Fruit fly (Drosophila melanogaster) whole organism, embryonic: ENCODE measurements around the gene CG31064.

Source experiments
- CG10147 ChIP-seq: fragments of 200-800 bp; sonication (Bioruptor generic); optimal IDR thresholded peaks from 2 replicates; lab custom pipeline; 2019; ENCODE audit warnings: missing biosample characterization, mild to moderate bottlenecking, missing genetic modification characterization, moderate library complexity
- CG12236 ChIP-seq: fragments of 200-800 bp; sonication (Bioruptor generic); optimal IDR thresholded peaks from 2 replicates; lab custom pipeline; 2016; ENCODE audit warnings: missing biosample characterization, missing genetic modification characterization
- CG13624 ChIP-seq: fragments of 200-800 bp; sonication (Bioruptor generic); optimal IDR thresholded peaks from 2 replicates; lab custom pipeline; 2016; ENCODE audit warnings: missing biosample characterization, missing genetic modification characterization
- CG14710 ChIP-seq: fragments of 200-800 bp; sonication (Bioruptor generic); optimal IDR thresholded peaks from 3 replicates; lab custom pipeline; 2019; ENCODE audit warnings: missing biosample characterization, mild to moderate bottlenecking, missing genetic modification characterization, moderate library complexity
- CG15011 ChIP-seq: fragments of 200-800 bp; sonication (Bioruptor generic); optimal IDR thresholded peaks from 3 replicates; lab custom pipeline; 2018; ENCODE audit warnings: missing biosample characterization, mild to moderate bottlenecking, missing genetic modification characterization
- CG1647 ChIP-seq: fragments of 200-800 bp; sonication (Bioruptor generic); optimal IDR thresholded peaks from 3 replicates; lab custom pipeline; 2016; ENCODE audit warnings: missing biosample characterization, missing genetic modification characterization
- CG17568 ChIP-seq: fragments of 200-800 bp; sonication (Bioruptor generic); optimal IDR thresholded peaks from 2 replicates; lab custom pipeline; 2018; ENCODE audit warnings: missing biosample characterization, mild to moderate bottlenecking, missing genetic modification characterization, moderate library complexity
- CG2202 ChIP-seq: fragments of 200-800 bp; sonication (Bioruptor generic); optimal IDR thresholded peaks from 2 replicates; lab custom pipeline; 2018; ENCODE audit warnings: missing biosample characterization, mild to moderate bottlenecking, missing genetic modification characterization
- CG30020 ChIP-seq: fragments of 200-800 bp; optimal IDR thresholded peaks from 2 replicates; lab custom pipeline; 2019; ENCODE audit warnings: missing biosample characterization, mild to moderate bottlenecking, missing genetic modification characterization, moderate library complexity
- CG32772 ChIP-seq: fragments of 200-800 bp; sonication (Bioruptor generic); IDR thresholded peaks from 2 replicates; pipeline ENCODE4 v1.3.6; 2022; ENCODE audit warnings: missing biosample characterization, missing genetic modification characterization
- CG3281 ChIP-seq: fragments of 200-800 bp; sonication (Bioruptor generic); optimal IDR thresholded peaks from 3 replicates; lab custom pipeline; 2017; ENCODE audit warnings: missing biosample characterization, mild to moderate bottlenecking, missing genetic modification characterization
- CG33213 ChIP-seq: fragments of 200-800 bp; sonication (Bioruptor generic); optimal IDR thresholded peaks from 3 replicates; lab custom pipeline; 2016; ENCODE audit warnings: missing biosample characterization, missing genetic modification characterization
- CG4328 ChIP-seq: fragments of 200-800 bp; sonication (Bioruptor generic); optimal IDR thresholded peaks from 3 replicates; lab custom pipeline; 2017; ENCODE audit warnings: missing biosample characterization, missing genetic modification reagents, missing genetic modification characterization
- CG6272 ChIP-seq: fragments of 200-800 bp; sonication (Bioruptor generic); IDR thresholded peaks from 2 replicates; pipeline ENCODE4 v1.3.6; 2022; ENCODE audit warnings: missing biosample characterization, missing genetic modification characterization
- CG7556 ChIP-seq: fragments of 200-800 bp; sonication (Bioruptor generic); optimal IDR thresholded peaks from 2 replicates; lab custom pipeline; 2017; ENCODE audit warnings: missing biosample characterization, mild to moderate bottlenecking, missing genetic modification characterization
- CG7987 ChIP-seq: fragments of 200-800 bp; sonication (Bioruptor generic); optimal IDR thresholded peaks from 2 replicates; lab custom pipeline; 2018; ENCODE audit warnings: missing biosample characterization, mild to moderate bottlenecking, missing genetic modification characterization, moderate library complexity
- CG8359 ChIP-seq: fragments of 200-800 bp; sonication (Bioruptor generic); optimal IDR thresholded peaks from 2 replicates; lab custom pipeline; 2017; ENCODE audit warnings: missing biosample characterization, mild to moderate bottlenecking, missing genetic modification characterization, borderline replicate concordance
- CG8388 ChIP-seq: fragments of 200-800 bp; sonication (Bioruptor generic); optimal IDR thresholded peaks from 2 replicates; lab custom pipeline; 2019; ENCODE audit warnings: missing biosample characterization, mild to moderate bottlenecking, missing genetic modification characterization, moderate library complexity
- CTCF ChIP-seq: fragments of 200-800 bp; sonication (Bioruptor generic); optimal IDR thresholded peaks from 2 replicates; lab custom pipeline; 2017; ENCODE audit warnings: missing biosample characterization, mild to moderate bottlenecking, missing genetic modification characterization, moderate library complexity
- Deaf1 ChIP-seq: fragments of 200-800 bp; optimal IDR thresholded peaks from 3 replicates; lab custom pipeline; 2019; ENCODE audit warnings: missing biosample characterization, mild to moderate bottlenecking, missing genetic modification characterization, moderate library complexity
- Dip3 ChIP-seq: fragments of 200-800 bp; sonication (Bioruptor generic); optimal IDR thresholded peaks from 3 replicates; lab custom pipeline; 2016; ENCODE audit warnings: missing biosample characterization, missing genetic modification characterization
- Ets65A ChIP-seq: fragments of 200-800 bp; sonication (Bioruptor generic); peaks from one replicate; lab custom pipeline; 2016; ENCODE audit warnings: missing biosample characterization, missing genetic modification characterization
- Lim3 ChIP-seq: fragments of 200-800 bp; sonication (Bioruptor generic); IDR thresholded peaks from 2 replicates; pipeline ENCODE4 v1.3.6; 2022; ENCODE audit warnings: missing biosample characterization, missing genetic modification characterization
- MESR4 ChIP-seq: fragments of 200-800 bp; sonication (Bioruptor generic); optimal IDR thresholded peaks from 2 replicates; lab custom pipeline; 2018; ENCODE audit warnings: missing biosample characterization, mild to moderate bottlenecking, missing genetic modification characterization, moderate library complexity
- Xrp1 ChIP-seq: fragments of 200-800 bp; sonication (Bioruptor generic); IDR thresholded peaks from 2 replicates; pipeline ENCODE4 v1.3.6; 2022; ENCODE audit warnings: missing biosample characterization, missing genetic modification characterization
- YL-1 ChIP-seq: fragments of 200-800 bp; sonication (Bioruptor generic); optimal IDR thresholded peaks from 3 replicates; lab custom pipeline; 2017; ENCODE audit warnings: missing biosample characterization, mild to moderate bottlenecking, missing genetic modification characterization
- ase ChIP-seq: fragments of 200-800 bp; sonication (Bioruptor generic); IDR thresholded peaks from 3 replicates; pipeline ENCODE4 v1.3.6; 2022; ENCODE audit warnings: missing biosample characterization, missing genetic modification characterization
- ash1 ChIP-seq: fragments of 200-800 bp; sonication (Bioruptor generic); optimal IDR thresholded peaks from 2 replicates; lab custom pipeline; 2018; ENCODE audit warnings: missing biosample characterization, mild to moderate bottlenecking, missing genetic modification characterization
- bsh ChIP-seq, 2 experiments: fragments of 200-800 bp; sonication (Bioruptor generic); optimal IDR thresholded peaks; 2 replicates each; lab custom pipeline; 2017 to 2018; ENCODE audit warnings: mild to moderate bottlenecking in 2 of 2, missing biosample characterization in 2 of 2, missing genetic modification characterization in 2 of 2, moderate library complexity in 1 of 2
- cas ChIP-seq: fragments of 200-800 bp; sonication (Bioruptor generic); IDR thresholded peaks from 2 replicates; pipeline ENCODE4 v1.3.6; 2022; ENCODE audit warnings: missing biosample characterization, missing genetic modification characterization
- corto ChIP-seq: fragments of 200-800 bp; sonication (Bioruptor generic); optimal IDR thresholded peaks from 2 replicates; lab custom pipeline; 2016; ENCODE audit warnings: missing biosample characterization, mild to moderate bottlenecking, missing genetic modification characterization, moderate library complexity
- fd64A ChIP-seq: fragments of 200-800 bp; sonication (Bioruptor generic); optimal IDR thresholded peaks from 3 replicates; lab custom pipeline; 2018; ENCODE audit warnings: missing biosample characterization, mild to moderate bottlenecking, missing genetic modification characterization
- hbn ChIP-seq: fragments of 200-800 bp; sonication (Bioruptor generic); IDR thresholded peaks from 2 replicates; pipeline ENCODE4 v1.3.6; 2022; ENCODE audit warnings: missing biosample characterization, missing genetic modification characterization; ENCODE audit not compliant: partially characterized antibody
- inv ChIP-seq: fragments of 200-800 bp; sonication (Bioruptor generic); IDR thresholded peaks from 2 replicates; pipeline ENCODE4 v1.3.6; 2022; ENCODE audit warnings: missing biosample characterization, missing genetic modification characterization; ENCODE audit not compliant: partially characterized antibody
- knrl ChIP-seq: fragments of 200-800 bp; sonication (Bioruptor generic); IDR thresholded peaks from 3 replicates; pipeline ENCODE4 v1.3.6; 2022; ENCODE audit warnings: missing biosample characterization, missing genetic modification characterization; ENCODE audit not compliant: partially characterized antibody
- mirr ChIP-seq: fragments of 200-800 bp; sonication (Bioruptor generic); optimal IDR thresholded peaks from 3 replicates; lab custom pipeline; 2018; ENCODE audit warnings: missing biosample characterization, mild to moderate bottlenecking, missing genetic modification characterization
- sc ChIP-seq, 3 experiments: fragments of >200 bp in 2 of 3; fragments of 200-800 bp in 1 of 3; sonication (Bioruptor generic) in 1 of 3; optimal IDR thresholded peaks; 2 replicates in 2 of 3; 3 replicates in 1 of 3; lab custom pipeline; 2017; ENCODE audit warnings: mild to moderate bottlenecking in 1 of 3, missing biosample characterization in 1 of 3, missing genetic modification characterization in 1 of 3, missing genetic modification reagents in 1 of 3
- scrt ChIP-seq: fragments of 200-800 bp; sonication (Bioruptor generic); optimal IDR thresholded peaks from 2 replicates; lab custom pipeline; 2018; ENCODE audit warnings: missing biosample characterization, mild to moderate bottlenecking, missing genetic modification characterization, moderate library complexity
- seq ChIP-seq: fragments of 200-800 bp; sonication (Bioruptor generic); IDR thresholded peaks from 2 replicates; pipeline ENCODE4 v1.3.6; 2022; ENCODE audit warnings: missing biosample characterization, missing genetic modification characterization
- shn ChIP-seq: fragments of 200-800 bp; sonication (Bioruptor generic); optimal IDR thresholded peaks from 3 replicates; lab custom pipeline; 2016; ENCODE audit warnings: missing biosample characterization, missing genetic modification characterization
- so ChIP-seq: fragments of 200-800 bp; sonication (Bioruptor generic); IDR thresholded peaks from 3 replicates; pipeline ENCODE4 v1.3.6; 2022; ENCODE audit warnings: missing biosample characterization, missing genetic modification characterization
- sug ChIP-seq: fragments of 200-800 bp; optimal IDR thresholded peaks from 2 replicates; lab custom pipeline; 2019; ENCODE audit warnings: missing biosample characterization, mild to moderate bottlenecking, missing genetic modification characterization, moderate library complexity
- tin ChIP-seq: fragments of 200-800 bp; sonication (Bioruptor generic); optimal IDR thresholded peaks from 3 replicates; lab custom pipeline; 2016; ENCODE audit warnings: missing biosample characterization, missing genetic modification characterization
- tll ChIP-seq, 2 experiments: fragments of 200-800 bp in 1 of 2; fragments of >200 bp in 1 of 2; sonication (Bioruptor generic) in 1 of 2; optimal IDR thresholded peaks; 2 replicates each; lab custom pipeline; 2017 to 2019; ENCODE audit warnings: missing biosample characterization in 2 of 2, missing genetic modification characterization in 2 of 2, mild to moderate bottlenecking in 1 of 2, moderate library complexity in 1 of 2
- trh ChIP-seq: fragments of 200-800 bp; sonication (Bioruptor generic); optimal IDR thresholded peaks from 2 replicates; lab custom pipeline; 2016; ENCODE audit warnings: missing biosample characterization, missing genetic modification characterization
- tup ChIP-seq: fragments of 200-800 bp; sonication (Bioruptor generic); optimal IDR thresholded peaks from 2 replicates; lab custom pipeline; 2016; ENCODE audit warnings: missing biosample characterization, mild to moderate bottlenecking, missing genetic modification characterization, moderate library complexity
- vfl ChIP-seq: fragments of 200-800 bp; sonication (Bioruptor generic); optimal IDR thresholded peaks from 2 replicates; lab custom pipeline; 2016; ENCODE audit warnings: missing biosample characterization, missing genetic modification characterization
- vvl ChIP-seq: fragments of 200-800 bp; sonication (Bioruptor generic); IDR thresholded peaks from 2 replicates; pipeline ENCODE4 v1.3.6; 2022; ENCODE audit warnings: missing biosample characterization, missing genetic modification characterization

CG31064 gene

dm6 chr3R:27273118-27274062 lies 34.5 kb upstream of the CG31064 start, which contains the start of gene CG5934 (continued):
- TF ChIP-seq Deaf1 (tag; lab: Kevin White, UChicago) (peak; percentile 72), CG6272 (GFP tag; lab: Robert Waterston, UW) (no peak), CTCF (GFP tag; lab: Kevin White, UChicago) (peak; percentile 53), CG8359 (GFP tag; lab: Kevin White, UChicago) (no peak), CG7556 (GFP tag; lab: Kevin White, UChicago) (no peak), scrt (GFP tag; lab: Kevin White, UChicago) (peak; percentile 24), sug (tag; lab: Kevin White, UChicago) (peak; percentile 26), CG32772 (GFP tag; lab: Robert Waterston, UW) (no peak), ash1 (no peak), shn (peak; percentile 39), seq (GFP tag; lab: Robert Waterston, UW) (no peak), tll (GFP tag; optimal IDR thresholded peaks at IDR 0.05; lab: Kevin White, UChicago) (no peak), CG10147 (GFP tag; lab: Kevin White, UChicago) (no peak), Dip3 (GFP tag; lab: Kevin White, UChicago) (peak; percentile 50), MESR4 (GFP tag; lab: Kevin White, UChicago) (peak; percentile 70), tup (GFP tag; lab: Kevin White, UChicago) (no peak), sc (optimal IDR thresholded peaks at IDR 0.05; lab: Kevin White, UChicago) (no peak), sc (GFP tag; optimal IDR thresholded peaks at IDR 0.05; lab: Kevin White, UChicago) (no peak), fd64A (GFP tag; lab: Kevin White, UChicago) (no peak), CG7987 (GFP tag; lab: Kevin White, UChicago) (no peak), bsh (GFP tag; optimal IDR thresholded peaks at IDR 0.05; lab: Kevin White, UChicago) (no peak), so (0 out of 3 replicates have a peak, but pooled peaks have one; percentile 27), Xrp1 (GFP tag; lab: Robert Waterston, UW) (no peak), vvl (GFP tag; lab: Robert Waterston, UW) (no peak), Ets65A (GFP tag; lab: Kevin White, UChicago) (peak; percentile 95), CG12236 (no peak), CG14710 (tag; lab: Kevin White, UChicago) (peak; percentile 39), YL-1 (GFP tag; lab: Kevin White, UChicago) (peak; percentile 1), CG3281 (peak; percentile 29), CG1647 (GFP tag; lab: Kevin White, UChicago) (peak; percentile 61), corto (no peak), tin (GFP tag; lab: Kevin White, UChicago) (peak; percentile 10), cas (GFP tag; lab: Robert Waterston, UW) (no peak), CG15011 (GFP tag; lab: Kevin White, UChicago) (no peak), knrl (GFP tag; lab: Robert Waterston, UW) (no peak), trh (GFP tag; lab: Kevin White, UChicago) (no peak), CG4328 (GFP tag; lab: Kevin White, UChicago) (no peak), CG17568 (GFP tag; lab: Kevin White, UChicago) (no peak), vfl (GFP tag; lab: Kevin White, UChicago) (peak; percentile 27), hbn (no peak), CG33213 (GFP tag; lab: Kevin White, UChicago) (peak; percentile 53), CG30020 (tag; lab: Kevin White, UChicago) (no peak), CG2202 (tag; lab: Kevin White, UChicago) (no peak), mirr (GFP tag; lab: Kevin White, UChicago) (no peak), CG8388 (peak; percentile 2), Lim3 (GFP tag; lab: Robert Waterston, UW) (no peak), ase (no peak), inv (GFP tag; lab: Robert Waterston, UW) (no peak), CG13624 (GFP tag; lab: Kevin White, UChicago) (peak; percentile 74)
